Worm (Caenorhabditis elegans) whole organism, late embryonic: ENCODE measurements around the gene ZK512.1.

ENCODE experiments used
- F13H6.1 ChIP-seq: sonication (generic microtip); optimal IDR thresholded peaks from 2 replicates; lab custom pipeline; 2016; ENCODE audit warnings: missing genetic modification characterization, missing compliant biosample characterization
- ama-1 ChIP-seq: fragments of 150-350 bp; optimal IDR thresholded peaks from 2 replicates; lab custom pipeline; 2014
- pqm-1 ChIP-seq: sonication (generic microtip); optimal IDR thresholded peaks from 2 replicates; lab custom pipeline; 2016; ENCODE audit warnings: missing genetic modification characterization, missing compliant biosample characterization
- ref-2 ChIP-seq: sonication (generic microtip); optimal IDR thresholded peaks from 2 replicates; lab custom pipeline; 2016; ENCODE audit warnings: missing genetic modification characterization, missing compliant biosample characterization

ce11 chrIII:9081763-9082162 is 33.0 kb upstream of the ZK512.1 start, which contains the start of gene far-2:
- TF ChIP-seq F13H6.1 (tag; lab: Kevin White, UChicago) = no peak
- TF ChIP-seq pqm-1 (tag; lab: Kevin White, UChicago) = no peak
- no peak for TF ChIP-seq ref-2 (tag; lab: Kevin White, UChicago)
- TF ChIP-seq ama-1 = no peak
